Worm (Caenorhabditis elegans): ENCODE data around the gene T22F3.7.

- no peak for TF ChIP-seq flt-1 (GFP tag; IDR thresholded peaks at IDR 0.05)
- TF ChIP-seq aly-1 (tag; optimal IDR thresholded peaks at IDR 0.05), result no peak
- TF ChIP-seq sea-1 (GFP tag; conservative IDR thresholded peaks at IDR 0.05), result no peak
- TF ChIP-seq ceh-13 (GFP tag; optimal IDR thresholded peaks at IDR 0.05), result no peak
- TF ChIP-seq ama-1 (optimal IDR thresholded peaks at IDR 0.05), result no peak
- TF ChIP-seq F13C5.2 (tag; optimal IDR thresholded peaks at IDR 0.05), result no peak
- TF ChIP-seq pes-1 (GFP tag; IDR thresholded peaks at IDR 0.05), result no peak
- TF ChIP-seq tbx-37 (GFP tag; conservative IDR thresholded peaks at IDR 0.05), result no peak
Measured at ce11 chrV:3579795-3580194, 20.7 kb downstream of the T22F3.7 start.
